Fruit fly (Drosophila melanogaster) whole organism, embryonic: ENCODE results near the gene Cpr67Fa2.

ENCODE experiments used
- CG10267 ChIP-seq: fragments of 200-800 bp; sonication (Bioruptor generic); optimal IDR thresholded peaks from 2 replicates; lab custom pipeline; 2018; ENCODE audit warnings: missing biosample characterization, mild to moderate bottlenecking, missing genetic modification characterization, moderate library complexity
- CG11504 ChIP-seq: fragments of 200-800 bp; sonication (Bioruptor generic); optimal IDR thresholded peaks from 3 replicates; lab custom pipeline; 2019; ENCODE audit warnings: missing biosample characterization, mild to moderate bottlenecking, missing genetic modification characterization, moderate library complexity
- CG13424 ChIP-seq: fragments of 200-800 bp; sonication (Bioruptor generic); optimal IDR thresholded peaks from 2 replicates; lab custom pipeline; 2019; ENCODE audit warnings: missing biosample characterization, mild to moderate bottlenecking, missing genetic modification characterization, moderate library complexity
- CG13894 ChIP-seq: fragments of 200-800 bp; sonication (Bioruptor generic); optimal IDR thresholded peaks from 3 replicates; lab custom pipeline; 2018; ENCODE audit warnings: missing biosample characterization, mild to moderate bottlenecking, missing genetic modification characterization, moderate library complexity
- CG1603 ChIP-seq: fragments of 200-800 bp; sonication (Bioruptor generic); optimal IDR thresholded peaks from 2 replicates; lab custom pipeline; 2019; ENCODE audit warnings: missing biosample characterization, mild to moderate bottlenecking, missing genetic modification characterization, moderate library complexity
- CG17359 ChIP-seq: fragments of 200-800 bp; sonication (Bioruptor generic); optimal IDR thresholded peaks from 3 replicates; lab custom pipeline; 2018; ENCODE audit warnings: missing biosample characterization, mild to moderate bottlenecking, missing genetic modification characterization, moderate library complexity
- CG18011 ChIP-seq: fragments of 200-800 bp; sonication (Bioruptor generic); optimal IDR thresholded peaks from 2 replicates; lab custom pipeline; 2017; ENCODE audit warnings: missing biosample characterization, missing genetic modification characterization, mild to moderate bottlenecking, moderate library complexity, missing genotype
- CG18262 ChIP-seq: fragments of 200-800 bp; optimal IDR thresholded peaks from 3 replicates; lab custom pipeline; 2019; ENCODE audit warnings: missing biosample characterization, mild to moderate bottlenecking, missing genetic modification characterization, moderate library complexity
- CG30403 ChIP-seq: fragments of 200-800 bp; sonication (Bioruptor generic); optimal IDR thresholded peaks from 3 replicates; lab custom pipeline; 2016; ENCODE audit warnings: missing biosample characterization, missing genetic modification characterization
- CG31388 ChIP-seq: fragments of 200-800 bp; sonication (Bioruptor generic); optimal IDR thresholded peaks from 2 replicates; lab custom pipeline; 2016; ENCODE audit warnings: missing biosample characterization, missing genetic modification characterization
- CG3726 ChIP-seq: fragments of 200-800 bp; sonication (Bioruptor generic); IDR thresholded peaks from 3 replicates; pipeline ENCODE4, ENCODE4 v1.3.6; 2022; ENCODE audit warnings: missing biosample characterization, missing genetic modification characterization
- CG4820 ChIP-seq: fragments of 200-800 bp; sonication (Bioruptor generic); optimal IDR thresholded peaks from 3 replicates; lab custom pipeline; 2016; ENCODE audit warnings: missing biosample characterization, missing genetic modification characterization
- CG6813 ChIP-seq: fragments of 200-800 bp; sonication (Bioruptor generic); optimal IDR thresholded peaks from 2 replicates; lab custom pipeline; 2017; ENCODE audit warnings: missing biosample characterization, missing genetic modification characterization, mild to moderate bottlenecking, moderate library complexity, missing genetic modification reagents
- CG6854 ChIP-seq: fragments of 200-800 bp; sonication (Bioruptor generic); optimal IDR thresholded peaks from 3 replicates; lab custom pipeline; 2017; ENCODE audit warnings: missing biosample characterization, mild to moderate bottlenecking, missing genetic modification characterization
- CG7556 ChIP-seq: fragments of 200-800 bp; sonication (Bioruptor generic); optimal IDR thresholded peaks from 2 replicates; lab custom pipeline; 2017; ENCODE audit warnings: missing biosample characterization, mild to moderate bottlenecking, missing genetic modification characterization
- CG8089 ChIP-seq: fragments of 200-800 bp; sonication (Bioruptor generic); optimal IDR thresholded peaks from 3 replicates; lab custom pipeline; 2016; ENCODE audit warnings: missing biosample characterization, missing genetic modification characterization
- CG8281 ChIP-seq: fragments of 200-800 bp; sonication (Bioruptor generic); optimal IDR thresholded peaks from 2 replicates; lab custom pipeline; 2018; ENCODE audit warnings: missing biosample characterization, mild to moderate bottlenecking, missing genetic modification characterization, moderate library complexity
- Chrac-16 ChIP-seq: fragments of 200-800 bp; sonication (Bioruptor generic); optimal IDR thresholded peaks from 3 replicates; lab custom pipeline; 2016; ENCODE audit warnings: missing biosample characterization, missing genetic modification characterization
- D19A ChIP-seq: fragments of 200-800 bp; optimal IDR thresholded peaks from 3 replicates; lab custom pipeline; 2019; ENCODE audit warnings: missing biosample characterization, mild to moderate bottlenecking, missing genetic modification characterization, moderate library complexity
- Doc2 ChIP-seq: fragments of 200-800 bp; sonication (Bioruptor generic); IDR thresholded peaks from 2 replicates; pipeline ENCODE4 v1.3.6; 2022; ENCODE audit warnings: missing biosample characterization, missing genetic modification characterization
- Gsc ChIP-seq: fragments of 200-800 bp; sonication (Bioruptor generic); IDR thresholded peaks from 2 replicates; pipeline ENCODE4 v1.3.6; 2022; ENCODE audit warnings: missing biosample characterization, missing genetic modification characterization
- H15 ChIP-seq: fragments of 200-800 bp; sonication (Bioruptor generic); IDR thresholded peaks from 3 replicates; pipeline ENCODE4 v1.3.6; 2022; ENCODE audit warnings: missing biosample characterization, missing genetic modification characterization
- Hand ChIP-seq: fragments of 200-800 bp; sonication (Bioruptor generic); optimal IDR thresholded peaks from 2 replicates; lab custom pipeline; 2017; ENCODE audit warnings: mild to moderate bottlenecking, missing biosample characterization, missing genetic modification reagents, missing genetic modification characterization
- HmgD ChIP-seq: fragments of 200-800 bp; sonication (Bioruptor generic); optimal IDR thresholded peaks from 3 replicates; lab custom pipeline; 2016; ENCODE audit warnings: missing biosample characterization, missing genetic modification characterization
- Hr51 ChIP-seq, 2 experiments: fragments of 200-800 bp; sonication (Bioruptor generic); optimal IDR thresholded peaks; 2 replicates in 1 of 2; 3 replicates in 1 of 2; lab custom pipeline; 2016 to 2018; ENCODE audit warnings: missing biosample characterization in 2 of 2, missing genetic modification characterization in 2 of 2, mild to moderate bottlenecking in 1 of 2, moderate library complexity in 1 of 2
- Lpt ChIP-seq: fragments of >200 bp; optimal IDR thresholded peaks from 2 replicates; lab custom pipeline; 2018; ENCODE audit warnings: missing biosample characterization, missing genetic modification characterization
- Med ChIP-seq: fragments of 200-800 bp; sonication (Bioruptor generic); peaks from one replicate; lab custom pipeline; 2016; ENCODE audit warnings: missing biosample characterization, missing genetic modification characterization, mild to moderate bottlenecking, inconsistent platforms, moderate library complexity
- Neu2 ChIP-seq: fragments of 200-800 bp; sonication (Bioruptor generic); optimal IDR thresholded peaks from 3 replicates; lab custom pipeline; 2016; ENCODE audit warnings: missing biosample characterization, missing genetic modification characterization, borderline replicate concordance
- Ravus ChIP-seq: fragments of 200-800 bp; sonication (Bioruptor generic); IDR thresholded peaks from 2 replicates; pipeline ENCODE4 v1.3.6; 2022; ENCODE audit warnings: missing biosample characterization, missing genetic modification characterization
- chinmo ChIP-seq: fragments of 200-800 bp; sonication (Bioruptor generic); IDR thresholded peaks from 4 replicates; pipeline ENCODE4 v1.3.6; 2022; ENCODE audit warnings: missing biosample characterization, missing genetic modification characterization; ENCODE audit not compliant: partially characterized antibody
- crc ChIP-seq: fragments of 200-800 bp; sonication (Bioruptor generic); optimal IDR thresholded peaks from 2 replicates; lab custom pipeline; 2016; ENCODE audit warnings: missing biosample characterization, missing genetic modification characterization
- emc ChIP-seq: fragments of 200-800 bp; sonication (Bioruptor generic); optimal IDR thresholded peaks from 2 replicates; lab custom pipeline; 2016; ENCODE audit warnings: missing biosample characterization, missing genetic modification characterization
- esg ChIP-seq: fragments of 200-800 bp; sonication (Bioruptor generic); conservative IDR thresholded peaks from 2 replicates; pipeline ENCODE4 v1.3.6; 2022; ENCODE audit warnings: missing biosample characterization, missing genetic modification characterization
- eve ChIP-seq, 2 experiments: fragments of >200 bp; optimal IDR thresholded peaks; 2 replicates each; lab custom pipeline; 2017; ENCODE audit warnings: missing biosample characterization in 2 of 2, missing genetic modification characterization in 2 of 2
- exex ChIP-seq: fragments of 200-800 bp; sonication (Bioruptor generic); optimal IDR thresholded peaks from 4 replicates; lab custom pipeline; 2018; ENCODE audit warnings: missing biosample characterization, mild to moderate bottlenecking, missing genetic modification characterization, moderate library complexity
- gcm ChIP-seq: fragments of 200-800 bp; sonication (Bioruptor generic); optimal IDR thresholded peaks from 2 replicates; lab custom pipeline; 2019; ENCODE audit warnings: missing biosample characterization, mild to moderate bottlenecking, missing genetic modification characterization, moderate library complexity
- gsb ChIP-seq: fragments of 200-800 bp; sonication (Bioruptor generic); IDR thresholded peaks from 2 replicates; pipeline ENCODE4 v1.3.6; 2022; ENCODE audit warnings: missing biosample characterization, missing genetic modification characterization
- ind ChIP-seq: fragments of 200-800 bp; sonication (Bioruptor generic); optimal IDR thresholded peaks from 3 replicates; lab custom pipeline; 2016; ENCODE audit warnings: missing biosample characterization, missing genetic modification characterization
- luna ChIP-seq: fragments of 200-800 bp; sonication (Bioruptor generic); optimal IDR thresholded peaks from 2 replicates; lab custom pipeline; 2016; ENCODE audit warnings: missing biosample characterization, missing genetic modification characterization
- nerfin-1 ChIP-seq: fragments of 200-800 bp; sonication (Bioruptor generic); optimal IDR thresholded peaks from 3 replicates; lab custom pipeline; 2019; ENCODE audit warnings: missing biosample characterization, mild to moderate bottlenecking, missing genetic modification characterization, moderate library complexity
- nom ChIP-seq: fragments of 200-800 bp; sonication (Bioruptor generic); optimal IDR thresholded peaks from 2 replicates; lab custom pipeline; 2017; ENCODE audit warnings: missing biosample characterization, missing genetic modification characterization, mild to moderate bottlenecking, moderate library complexity, missing genetic modification reagents
- sisA ChIP-seq: fragments of 200-800 bp; sonication (Bioruptor generic); IDR thresholded peaks from 2 replicates; pipeline ENCODE4 v1.3.6; 2022; ENCODE audit warnings: missing biosample characterization, missing genetic modification characterization
- sob ChIP-seq: fragments of 200-800 bp; sonication (Bioruptor generic); IDR thresholded peaks from 2 replicates; pipeline ENCODE4 v1.3.6; 2022; ENCODE audit warnings: missing biosample characterization, missing genetic modification characterization
- ssp ChIP-seq: fragments of 200-800 bp; sonication (Bioruptor generic); IDR thresholded peaks from 2 replicates; pipeline ENCODE4 v1.3.6; 2022; ENCODE audit warnings: missing biosample characterization, missing genetic modification characterization
- trem ChIP-seq: fragments of 200-800 bp; optimal IDR thresholded peaks from 3 replicates; lab custom pipeline; 2019; ENCODE audit warnings: missing biosample characterization, mild to moderate bottlenecking, missing genetic modification characterization, moderate library complexity
- vnd ChIP-seq: fragments of 200-800 bp; sonication (Bioruptor generic); IDR thresholded peaks from 3 replicates; pipeline ENCODE4 v1.3.6; 2022; ENCODE audit warnings: missing biosample characterization, missing genetic modification characterization; ENCODE audit not compliant: partially characterized antibody
- vvl ChIP-seq: fragments of 200-800 bp; sonication (Bioruptor generic); IDR thresholded peaks from 2 replicates; pipeline ENCODE4 v1.3.6; 2022; ENCODE audit warnings: missing biosample characterization, missing genetic modification characterization

The Cpr67Fa2 gene

DNA sequence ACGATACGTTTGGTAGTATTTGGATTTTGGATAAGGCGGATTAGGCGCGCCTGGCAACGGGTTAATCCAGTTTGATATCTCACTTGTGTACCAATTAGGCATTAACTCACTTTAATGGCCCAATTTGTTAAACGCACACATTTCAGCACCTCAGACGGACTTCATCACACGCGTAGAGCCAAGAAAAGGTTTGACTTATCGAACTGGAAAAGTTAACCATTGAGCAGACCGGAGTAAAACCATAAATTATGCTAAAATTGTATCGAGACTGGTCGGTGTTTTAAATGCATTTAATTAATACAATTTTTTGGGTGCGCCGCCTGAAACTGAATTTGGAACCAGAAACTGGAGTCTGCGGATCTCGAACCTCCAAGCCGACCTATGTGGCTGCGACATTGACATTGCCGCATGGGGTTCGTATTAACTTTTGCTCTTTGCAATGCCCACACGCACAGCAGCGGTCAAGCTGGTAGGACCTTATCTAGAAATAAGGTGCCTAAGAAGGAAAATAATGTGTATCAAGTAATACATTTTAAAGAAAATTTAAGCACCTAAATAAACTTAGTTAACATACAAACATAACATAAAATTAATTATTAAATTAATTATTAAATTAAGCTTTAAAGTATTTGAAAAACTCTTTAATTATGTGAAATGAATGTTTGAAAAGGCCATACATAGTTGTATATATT lies 2.4 kb upstream of the Cpr67Fa2 start (continued):
- no peak for TF ChIP-seq ind
- no peak for TF ChIP-seq gsb (GFP tag; lab: Robert Waterston, UW)
- no peak for TF ChIP-seq sob (GFP tag; lab: Robert Waterston, UW)
- no peak for TF ChIP-seq CG30403 (GFP tag; lab: Kevin White, UChicago)
- no peak for TF ChIP-seq CG4820
- no peak for TF ChIP-seq exex (tag; lab: Kevin White, UChicago)
- TF ChIP-seq CG6813 (GFP tag; lab: Kevin White, UChicago): no peak
- TF ChIP-seq CG18011 (GFP tag; lab: Kevin White, UChicago): no peak
- TF ChIP-seq Chrac-16: no peak
- no peak for TF ChIP-seq CG7556 (GFP tag; lab: Kevin White, UChicago)
- TF ChIP-seq Gsc (GFP tag; lab: Robert Waterston, UW): no peak
- no peak for TF ChIP-seq CG13894 (tag; lab: Kevin White, UChicago)
- TF ChIP-seq Doc2 (GFP tag; lab: Robert Waterston, UW): no peak
- no peak for TF ChIP-seq emc
- no peak for TF ChIP-seq vnd
- TF ChIP-seq nom: no peak
- no peak for TF ChIP-seq CG8089 (GFP tag; lab: Kevin White, UChicago)
- peak; percentile 2 for TF ChIP-seq D19A (tag; lab: Kevin White, UChicago)
- TF ChIP-seq H15: no peak
- peak; percentile 85; the same call in 2 of the 4 replicates for TF ChIP-seq chinmo (GFP tag; lab: Robert Waterston, UW)
- no peak for TF ChIP-seq CG8281
- no peak for TF ChIP-seq crc (GFP tag; lab: Kevin White, UChicago)
- peak; percentile 53; the same call in 1 of the 2 replicates for TF ChIP-seq vvl (GFP tag; lab: Robert Waterston, UW)
- TF ChIP-seq luna: no peak
- TF ChIP-seq eve (GFP tag; optimal IDR thresholded peaks at IDR 0.05; lab: Kevin White, UChicago): no peak
- no peak for TF ChIP-seq CG31388 (GFP tag; lab: Kevin White, UChicago)
- peak in 1 of 2 experiments; percentile 66 for TF ChIP-seq Hr51 (GFP tag; optimal IDR thresholded peaks at IDR 0.05; lab: Kevin White, UChicago)
- TF ChIP-seq HmgD: no peak
- TF ChIP-seq CG3726 (GFP tag; lab: Robert Waterston, UW): no peak
- peak; percentile 43 for TF ChIP-seq CG18262
- no peak for TF ChIP-seq Hand (GFP tag; lab: Kevin White, UChicago)
- TF ChIP-seq Neu2 (GFP tag; lab: Kevin White, UChicago): no peak
- TF ChIP-seq CG11504 (tag; lab: Kevin White, UChicago): peak; percentile 56
- no peak for TF ChIP-seq Med (GFP tag; lab: Kevin White, UChicago)
- TF ChIP-seq gcm: no peak
- TF ChIP-seq ssp (GFP tag; lab: Robert Waterston, UW): no peak
- no peak for TF ChIP-seq nerfin-1 (tag; lab: Kevin White, UChicago)
- TF ChIP-seq Lpt: no peak
- TF ChIP-seq CG17359 (tag; lab: Kevin White, UChicago): peak; percentile 9
- TF ChIP-seq CG6854 (GFP tag; lab: Kevin White, UChicago): no peak
- TF ChIP-seq sisA (GFP tag; lab: Robert Waterston, UW): no peak
- TF ChIP-seq trem: no peak
- TF ChIP-seq Ravus (GFP tag; lab: Robert Waterston, UW): no peak
- peak; percentile 30 for TF ChIP-seq CG13424
- TF ChIP-seq CG10267 (tag; lab: Kevin White, UChicago): peak; percentile 7
- peak; percentile 0 for TF ChIP-seq CG1603
- no peak for TF ChIP-seq esg (GFP tag; lab: Robert Waterston, UW)
